Worm (Caenorhabditis elegans) whole organism, L1 larva: Measurements from ENCODE around the gene C09E8.6.

Experiments
- C04F5.9 ChIP-seq: sonication (generic microtip); optimal IDR thresholded peaks from 2 replicates; lab custom pipeline; 2016; ENCODE audit warnings: missing genetic modification characterization, missing compliant biosample characterization
- C16A3.4 ChIP-seq: fragments of 150-350 bp; optimal IDR thresholded peaks from 2 replicates; lab custom pipeline; 2014; ENCODE audit warnings: missing biosample characterization, missing genetic modification characterization
- F16B12.6 ChIP-seq: fragments of 150-350 bp; optimal IDR thresholded peaks from 2 replicates; lab custom pipeline; 2014; ENCODE audit warnings: missing biosample characterization, missing genetic modification characterization
- Y116A8C.19 ChIP-seq: sonication (generic microtip); optimal IDR thresholded peaks from 2 replicates; lab custom pipeline; 2016; ENCODE audit warnings: missing compliant biosample characterization, missing genetic modification characterization, borderline replicate concordance
- aha-1 ChIP-seq: fragments of 150-350 bp; optimal IDR thresholded peaks from 2 replicates; lab custom pipeline; 2014; ENCODE audit warnings: missing biosample characterization, missing genetic modification characterization
- alr-1 ChIP-seq: fragments of 200-800 bp; sonication (Bioruptor generic); optimal IDR thresholded peaks from 2 replicates; lab custom pipeline; 2018; ENCODE audit warnings: borderline replicate concordance, mild to moderate bottlenecking, missing genetic modification characterization, missing compliant biosample characterization
- ceh-63 ChIP-seq: fragments of 200-800 bp; sonication (Bioruptor generic); optimal IDR thresholded peaks from 2 replicates; lab custom pipeline; 2018; ENCODE audit warnings: mild to moderate bottlenecking, missing genetic modification characterization, missing compliant biosample characterization
- ceh-8 ChIP-seq: fragments of 200-800 bp; sonication (Bioruptor generic); optimal IDR thresholded peaks from 2 replicates; lab custom pipeline; 2018; ENCODE audit warnings: mild to moderate bottlenecking, missing genetic modification characterization, moderate library complexity, missing compliant biosample characterization
- ceh-82 ChIP-seq, 3 experiments: fragments of 150-350 bp in 1 of 3; sonication (generic microtip) in 2 of 3; optimal IDR thresholded peaks; 2 replicates each; lab custom pipeline; 2014 to 2017; ENCODE audit warnings: missing biosample characterization in 3 of 3, missing genetic modification characterization in 3 of 3
- ceh-88 ChIP-seq: fragments of 200-800 bp; sonication (Bioruptor generic); IDR thresholded peaks from 2 replicates; pipeline ENCODE4 v1.3.6; 2022; ENCODE audit warnings: missing genetic modification characterization, missing compliant biosample characterization
- ceh-90 ChIP-seq: sonication (generic microtip); optimal IDR thresholded peaks from 2 replicates; lab custom pipeline; 2016; ENCODE audit warnings: missing genetic modification characterization, missing compliant biosample characterization
- dpl-1 ChIP-seq, 3 experiments: fragments of 150-350 bp in 2 of 3; sonication (generic microtip) in 1 of 3; optimal IDR thresholded peaks; 2 replicates each; lab custom pipeline; 2014 to 2017; ENCODE audit warnings: missing biosample characterization in 3 of 3, missing genetic modification characterization in 3 of 3, missing genetic modification reagents in 3 of 3
- dsc-1 ChIP-seq: sonication (generic microtip); optimal IDR thresholded peaks from 2 replicates; lab custom pipeline; 2016; ENCODE audit warnings: mild to moderate bottlenecking, missing genetic modification characterization, missing compliant biosample characterization
- egl-13 ChIP-seq: sonication (generic microtip); optimal IDR thresholded peaks from 2 replicates; lab custom pipeline; 2016; ENCODE audit warnings: missing genotype, missing genetic modification reagents, missing genetic modification characterization, missing compliant biosample characterization
- egl-27 ChIP-seq, 2 experiments: fragments of 150-350 bp in 1 of 2; sonication (generic microtip); optimal IDR thresholded peaks; 3 replicates each; lab custom pipeline; 2017 to 2018; ENCODE audit warnings: missing biosample characterization in 2 of 2, missing genetic modification characterization in 2 of 2, missing genetic modification reagents in 2 of 2
- elt-2 ChIP-seq: sonication (generic microtip); optimal IDR thresholded peaks from 2 replicates; lab custom pipeline; 2016; ENCODE audit warnings: missing genetic modification characterization, mild to moderate bottlenecking, inconsistent platforms, missing compliant biosample characterization, missing genetic modification reagents
- ets-5 ChIP-seq: fragments of 200-800 bp; sonication (Bioruptor generic); IDR thresholded peaks from 2 replicates; pipeline ENCODE4 v1.3.6; 2022; ENCODE audit warnings: missing genetic modification characterization, missing compliant biosample characterization
- fkh-4 ChIP-seq: sonication (generic microtip); optimal IDR thresholded peaks from 2 replicates; lab custom pipeline; 2016; ENCODE audit warnings: missing compliant biosample characterization, missing genetic modification characterization, borderline replicate concordance
- fos-1 ChIP-seq: fragments of 150-350 bp; optimal IDR thresholded peaks from 2 replicates; lab custom pipeline; 2014; ENCODE audit warnings: missing biosample characterization, missing genetic modification characterization
- grh-1 ChIP-seq: fragments of 200-800 bp; sonication (Bioruptor generic); IDR thresholded peaks from 2 replicates; pipeline ENCODE4 v1.3.6; 2022; ENCODE audit warnings: missing genetic modification reagents, missing genetic modification characterization, missing compliant biosample characterization
- hpl-2 ChIP-seq: fragments of 150-350 bp; optimal IDR thresholded peaks from 2 replicates; lab custom pipeline; 2014; ENCODE audit warnings: missing biosample characterization, missing genetic modification reagents, missing genetic modification characterization
- irx-1 ChIP-seq: sonication (generic microtip); optimal IDR thresholded peaks from 2 replicates; lab custom pipeline; 2016; ENCODE audit warnings: missing genetic modification characterization, missing compliant biosample characterization
- lin-13 ChIP-seq: fragments of 150-350 bp; optimal IDR thresholded peaks from 2 replicates; lab custom pipeline; 2014; ENCODE audit warnings: missing biosample characterization, missing genetic modification reagents, missing genetic modification characterization
- lin-15B ChIP-seq: fragments of 150-350 bp; sonication (generic microtip); optimal IDR thresholded peaks from 3 replicates; lab custom pipeline; 2014; ENCODE audit warnings: missing biosample characterization, missing genetic modification characterization
- lir-3 ChIP-seq: sonication (generic microtip); optimal IDR thresholded peaks from 2 replicates; lab custom pipeline; 2016; ENCODE audit warnings: mild to moderate bottlenecking, missing genetic modification characterization, moderate library complexity, missing compliant biosample characterization; ENCODE audit not compliant: poor library complexity
- lsy-2 ChIP-seq, 2 experiments: fragments of 150-350 bp; optimal IDR thresholded peaks; 2 replicates each; lab custom pipeline; 2014; ENCODE audit warnings: missing biosample characterization in 2 of 2, missing genetic modification characterization in 2 of 2
- mep-1 ChIP-seq: fragments of 150-350 bp; optimal IDR thresholded peaks from 2 replicates; lab custom pipeline; 2014; ENCODE audit warnings: missing biosample characterization, missing genetic modification characterization
- nhr-11 ChIP-seq: fragments of 150-350 bp; optimal IDR thresholded peaks from 2 replicates; lab custom pipeline; 2014; ENCODE audit warnings: missing biosample characterization, missing genetic modification characterization
- nhr-12 ChIP-seq: sonication (generic microtip); optimal IDR thresholded peaks from 2 replicates; lab custom pipeline; 2017; ENCODE audit warnings: missing biosample characterization, missing genetic modification characterization
- nhr-19 ChIP-seq: fragments of 200-800 bp; sonication (Bioruptor generic); conservative IDR thresholded peaks from 2 replicates; pipeline ENCODE4 v1.3.6; 2022; ENCODE audit warnings: missing genetic modification characterization, missing compliant biosample characterization
- nhr-20 ChIP-seq: sonication (generic microtip); optimal IDR thresholded peaks from 2 replicates; lab custom pipeline; 2016; ENCODE audit warnings: mild to moderate bottlenecking, missing genetic modification characterization, missing compliant biosample characterization
- nhr-28 ChIP-seq: fragments of 150-350 bp; optimal IDR thresholded peaks from 2 replicates; lab custom pipeline; 2014; ENCODE audit warnings: missing biosample characterization, missing genetic modification characterization
- nhr-71 ChIP-seq: sonication (generic microtip); optimal IDR thresholded peaks from 2 replicates; lab custom pipeline; 2016; ENCODE audit warnings: mild to moderate bottlenecking, missing genetic modification characterization, moderate library complexity, missing compliant biosample characterization
- nhr-76 ChIP-seq: sonication (generic microtip); optimal IDR thresholded peaks from 2 replicates; lab custom pipeline; 2017; ENCODE audit warnings: missing biosample characterization, missing genetic modification characterization
- pag-3 ChIP-seq: sonication (generic microtip); optimal IDR thresholded peaks from 2 replicates; lab custom pipeline; 2017; ENCODE audit warnings: missing genetic modification characterization, mild to moderate bottlenecking, missing compliant biosample characterization, antibody characterized with exemption, borderline replicate concordance; ENCODE audit not compliant: insufficient read depth
- pax-3 ChIP-seq: fragments of 200-800 bp; sonication (Bioruptor generic); optimal IDR thresholded peaks from 2 replicates; lab custom pipeline; 2018; ENCODE audit warnings: mild to moderate bottlenecking, missing genetic modification characterization, moderate library complexity, missing compliant biosample characterization
- pqm-1 ChIP-seq: sonication (generic microtip); optimal IDR thresholded peaks from 3 replicates; lab custom pipeline; 2017; ENCODE audit warnings: missing biosample characterization, missing genetic modification characterization
- rnt-1 ChIP-seq: sonication (generic microtip); optimal IDR thresholded peaks from 2 replicates; lab custom pipeline; 2016; ENCODE audit warnings: mild to moderate bottlenecking, missing genetic modification characterization, moderate library complexity, missing compliant biosample characterization
- snpc-4 ChIP-seq: fragments of 150-350 bp; optimal IDR thresholded peaks from 2 replicates; lab custom pipeline; 2014; ENCODE audit warnings: missing biosample characterization, missing genetic modification characterization
- snu-23 ChIP-seq: sonication (generic microtip); optimal IDR thresholded peaks from 2 replicates; lab custom pipeline; 2016; ENCODE audit warnings: missing genetic modification characterization, missing compliant biosample characterization
- sptf-1 ChIP-seq: fragments of 150-350 bp; optimal IDR thresholded peaks from 2 replicates; lab custom pipeline; 2014; ENCODE audit warnings: missing biosample characterization, missing genetic modification characterization
- swsn-7 ChIP-seq: sonication (generic microtip); optimal IDR thresholded peaks from 2 replicates; lab custom pipeline; 2016; ENCODE audit warnings: missing genetic modification characterization, missing compliant biosample characterization
- tbx-2 ChIP-seq: sonication (generic microtip); optimal IDR thresholded peaks from 2 replicates; lab custom pipeline; 2016; ENCODE audit warnings: missing genetic modification characterization, missing compliant biosample characterization
- tlp-1 ChIP-seq: fragments of 150-350 bp; optimal IDR thresholded peaks from 2 replicates; lab custom pipeline; 2014; ENCODE audit warnings: missing biosample characterization, missing genetic modification characterization
- unc-130 ChIP-seq: fragments of 150-350 bp; optimal IDR thresholded peaks from 2 replicates; lab custom pipeline; 2017; ENCODE audit warnings: missing biosample characterization, missing genetic modification characterization, inconsistent platforms
- unc-30 ChIP-seq: sonication (generic microtip); optimal IDR thresholded peaks from 2 replicates; lab custom pipeline; 2017; ENCODE audit warnings: missing biosample characterization, missing genetic modification characterization
- unc-62 ChIP-seq: fragments of 150-350 bp; optimal IDR thresholded peaks from 2 replicates; lab custom pipeline; 2014; ENCODE audit warnings: missing biosample characterization, missing genetic modification reagents, missing genetic modification characterization
- unc-86 ChIP-seq: sonication (generic microtip); optimal IDR thresholded peaks from 2 replicates; lab custom pipeline; 2016; ENCODE audit warnings: missing genetic modification characterization, missing compliant biosample characterization
- vab-15 ChIP-seq: sonication (generic microtip); optimal IDR thresholded peaks from 2 replicates; lab custom pipeline; 2017; ENCODE audit warnings: missing genotype, mild to moderate bottlenecking, missing genetic modification characterization, missing compliant biosample characterization
- xbp-1 ChIP-seq: sonication (generic microtip); optimal IDR thresholded peaks from 2 replicates; lab custom pipeline; 2016; ENCODE audit warnings: missing genetic modification characterization, missing compliant biosample characterization
- zag-1 ChIP-seq: fragments of 150-350 bp; optimal IDR thresholded peaks from 2 replicates; lab custom pipeline; 2014; ENCODE audit warnings: missing biosample characterization, missing genetic modification characterization
- zip-4 ChIP-seq: fragments of 200-800 bp; sonication (Bioruptor generic); optimal IDR thresholded peaks from 2 replicates; lab custom pipeline; 2018; ENCODE audit warnings: mild to moderate bottlenecking, missing genetic modification characterization, moderate library complexity, missing compliant biosample characterization
- ztf-11 ChIP-seq, 2 experiments: sonication (generic microtip); optimal IDR thresholded peaks; 2 replicates each; lab custom pipeline; 2016 to 2017; ENCODE audit warnings: missing genetic modification characterization in 2 of 2, missing biosample characterization in 1 of 2, missing compliant biosample characterization in 1 of 2

The C09E8.6 gene

ce11 chrII:602969-603368 is 46.7 kb downstream of the C09E8.6 start:
- TF ChIP-seq dsc-1 (tag; lab: Kevin White, UChicago) (peak; percentile 21), ceh-90 (tag; lab: Kevin White, UChicago) (no peak), unc-30 (tag; lab: Kevin White, UChicago) (no peak), rnt-1 (tag; lab: Kevin White, UChicago) (peak; percentile 80), fkh-4 (no peak), tbx-2 (tag; lab: Kevin White, UChicago) (peak; percentile 66), snpc-4 (tag; lab: Kevin White, UChicago) (peak; percentile 64), lir-3 (tag; lab: Kevin White, UChicago) (peak; percentile 8), fos-1 (tag; lab: Kevin White, UChicago) (no peak), pag-3 (tag; lab: Kevin White, UChicago) (no peak), irx-1 (tag; lab: Kevin White, UChicago) (peak; percentile 45), ceh-88 (GFP tag; lab: Robert Waterston, UW) (no peak), pqm-1 (tag; lab: Kevin White, UChicago) (no peak), elt-2 (tag; lab: Kevin White, UChicago) (no peak), lsy-2 (tag; optimal IDR thresholded peaks at IDR 0.05; lab: Kevin White, UChicago) (peak; percentile 66 to 74), unc-86 (peak; percentile 33), nhr-28 (tag; lab: Kevin White, UChicago) (no peak), egl-27 (tag; optimal IDR thresholded peaks at IDR 0.05; lab: Kevin White, UChicago) (no peak), xbp-1 (peak; percentile 23), zip-4 (GFP tag; lab: Kevin White, UChicago) (no peak), ceh-63 (GFP tag; lab: Kevin White, UChicago) (no peak), C04F5.9 (tag; lab: Kevin White, UChicago) (no peak), unc-62 (GFP tag; lab: Kevin White, UChicago) (no peak), F16B12.6 (tag; lab: Kevin White, UChicago) (no peak), unc-130 (no peak), nhr-71 (tag; lab: Kevin White, UChicago) (peak; percentile 86), mep-1 (tag; lab: Kevin White, UChicago) (peak; percentile 87), ceh-82 (tag; optimal IDR thresholded peaks at IDR 0.05; lab: Kevin White, UChicago) (peak in 1 of 3 experiments; percentile 56), egl-13 (no peak), lin-15B (no peak), aha-1 (tag; lab: Kevin White, UChicago) (no peak), snu-23 (GFP tag; lab: Kevin White, UChicago) (peak; percentile 82), nhr-12 (tag; lab: Kevin White, UChicago) (no peak), alr-1 (tag; lab: Kevin White, UChicago) (no peak), nhr-11 (peak; percentile 26), swsn-7 (tag; lab: Kevin White, UChicago) (peak; percentile 62), ets-5 (GFP tag; lab: Robert Waterston, UW) (no peak), nhr-20 (peak; percentile 65), nhr-19 (no peak), lin-13 (GFP tag; lab: Kevin White, UChicago) (peak; percentile 73), dpl-1 (GFP tag; optimal IDR thresholded peaks at IDR 0.05; lab: Kevin White, UChicago) (peak; percentile 34 to 57 (median 49)), hpl-2 (GFP tag; lab: Kevin White, UChicago) (no peak), nhr-76 (tag; lab: Kevin White, UChicago) (no peak), sptf-1 (tag; lab: Kevin White, UChicago) (no peak), ztf-11 (tag; optimal IDR thresholded peaks at IDR 0.05; lab: Kevin White, UChicago) (peak in 1 of 2 experiments; percentile 4), C16A3.4 (tag; lab: Kevin White, UChicago) (peak; percentile 42), vab-15 (tag; lab: Kevin White, UChicago) (no peak), zag-1 (tag; lab: Kevin White, UChicago) (no peak), grh-1 (GFP tag; lab: Robert Waterston, UW) (peak; percentile 47; the same call in 1 of the 2 replicates), tlp-1 (tag; lab: Kevin White, UChicago) (no peak), pax-3 (tag; lab: Kevin White, UChicago) (no peak), ceh-8 (no peak), Y116A8C.19 (tag; lab: Kevin White, UChicago) (no peak)
